Fruit fly (Drosophila melanogaster) whole organism, embryonic: ENCODE measurements around the gene mu2.

ENCODE experiments used
- CG10462 ChIP-seq: fragments of 200-800 bp; sonication (Bioruptor generic); optimal IDR thresholded peaks from 2 replicates; lab custom pipeline; 2016; ENCODE audit warnings: missing biosample characterization, missing genetic modification characterization
- CG11085 ChIP-seq: fragments of 200-800 bp; sonication (Bioruptor generic); IDR thresholded peaks from 2 replicates; pipeline ENCODE4 v1.3.6; 2022; ENCODE audit warnings: missing biosample characterization, missing genetic modification characterization
- CG11398 ChIP-seq: fragments of 200-800 bp; sonication (Bioruptor generic); optimal IDR thresholded peaks from 2 replicates; lab custom pipeline; 2016; ENCODE audit warnings: missing biosample characterization, missing genetic modification characterization
- CG12299 ChIP-seq: fragments of 200-800 bp; sonication (Bioruptor generic); optimal IDR thresholded peaks from 2 replicates; lab custom pipeline; 2018; ENCODE audit warnings: missing biosample characterization, mild to moderate bottlenecking, missing genetic modification characterization
- CG1603 ChIP-seq: fragments of 200-800 bp; sonication (Bioruptor generic); optimal IDR thresholded peaks from 2 replicates; lab custom pipeline; 2019; ENCODE audit warnings: missing biosample characterization, mild to moderate bottlenecking, missing genetic modification characterization, moderate library complexity
- CG17612 ChIP-seq: fragments of 200-800 bp; sonication (Bioruptor generic); IDR thresholded peaks from 2 replicates; pipeline ENCODE4 v1.3.6; 2022; ENCODE audit warnings: missing biosample characterization, missing genetic modification characterization
- CG2202 ChIP-seq: fragments of 200-800 bp; sonication (Bioruptor generic); optimal IDR thresholded peaks from 2 replicates; lab custom pipeline; 2018; ENCODE audit warnings: missing biosample characterization, mild to moderate bottlenecking, missing genetic modification characterization
- CG32532 ChIP-seq: fragments of 200-800 bp; sonication (Bioruptor generic); IDR thresholded peaks from 2 replicates; pipeline ENCODE4 v1.3.6; 2022; ENCODE audit warnings: missing biosample characterization, missing genetic modification characterization
- CG3281 ChIP-seq: fragments of 200-800 bp; sonication (Bioruptor generic); optimal IDR thresholded peaks from 3 replicates; lab custom pipeline; 2017; ENCODE audit warnings: missing biosample characterization, mild to moderate bottlenecking, missing genetic modification characterization
- CG4707 ChIP-seq: fragments of 200-800 bp; sonication (Bioruptor generic); optimal IDR thresholded peaks from 2 replicates; lab custom pipeline; 2018; ENCODE audit warnings: missing biosample characterization, mild to moderate bottlenecking, missing genetic modification characterization, moderate library complexity
- CG7271 ChIP-seq: fragments of 200-800 bp; sonication (Bioruptor generic); optimal IDR thresholded peaks from 2 replicates; lab custom pipeline; 2018; ENCODE audit warnings: missing biosample characterization, mild to moderate bottlenecking, missing genetic modification characterization, moderate library complexity
- CG7556 ChIP-seq: fragments of 200-800 bp; sonication (Bioruptor generic); optimal IDR thresholded peaks from 2 replicates; lab custom pipeline; 2017; ENCODE audit warnings: missing biosample characterization, mild to moderate bottlenecking, missing genetic modification characterization
- CG8281 ChIP-seq: fragments of 200-800 bp; sonication (Bioruptor generic); optimal IDR thresholded peaks from 2 replicates; lab custom pipeline; 2018; ENCODE audit warnings: missing biosample characterization, mild to moderate bottlenecking, missing genetic modification characterization, moderate library complexity
- Camta ChIP-seq: fragments of 200-800 bp; sonication (Bioruptor generic); optimal IDR thresholded peaks from 2 replicates; lab custom pipeline; 2016; ENCODE audit warnings: missing biosample characterization, missing genetic modification characterization
- Dbx ChIP-seq: fragments of 200-800 bp; sonication (Bioruptor generic); IDR thresholded peaks from 3 replicates; pipeline ENCODE4 v1.3.6; 2022; ENCODE audit warnings: missing biosample characterization, missing genetic modification characterization
- Elba2 ChIP-seq: fragments of 200-800 bp; sonication (Bioruptor generic); optimal IDR thresholded peaks from 3 replicates; lab custom pipeline; 2016; ENCODE audit warnings: missing biosample characterization, missing genetic modification characterization
- HLHmδ ChIP-seq: fragments of 200-800 bp; sonication (Bioruptor generic); optimal IDR thresholded peaks from 2 replicates; lab custom pipeline; 2018; ENCODE audit warnings: missing biosample characterization, mild to moderate bottlenecking, missing genetic modification characterization, moderate library complexity
- HmgD ChIP-seq: fragments of 200-800 bp; sonication (Bioruptor generic); optimal IDR thresholded peaks from 3 replicates; lab custom pipeline; 2016; ENCODE audit warnings: missing biosample characterization, missing genetic modification characterization
- Hsf ChIP-seq: fragments of 200-800 bp; sonication (Bioruptor generic); optimal IDR thresholded peaks from 3 replicates; lab custom pipeline; 2016; ENCODE audit warnings: missing biosample characterization, missing genetic modification characterization
- Mrtf ChIP-seq: fragments of 200-800 bp; sonication (Bioruptor generic); IDR thresholded peaks from 3 replicates; pipeline ENCODE4 v1.3.6; 2022; ENCODE audit warnings: missing biosample characterization, missing genetic modification characterization
- NC2α ChIP-seq: fragments of 200-800 bp; sonication (Bioruptor generic); optimal IDR thresholded peaks from 2 replicates; lab custom pipeline; 2016; ENCODE audit warnings: missing biosample characterization, missing genetic modification characterization
- NC2β ChIP-seq: fragments of 200-800 bp; sonication (Bioruptor generic); optimal IDR thresholded peaks from 2 replicates; lab custom pipeline; 2016; ENCODE audit warnings: missing biosample characterization, missing genetic modification characterization
- Nf-YB ChIP-seq: fragments of 200-800 bp; sonication (Bioruptor generic); optimal IDR thresholded peaks from 3 replicates; lab custom pipeline; 2019; ENCODE audit warnings: missing biosample characterization, mild to moderate bottlenecking, missing genetic modification characterization, moderate library complexity
- Rfx ChIP-seq: fragments of 200-800 bp; sonication (Bioruptor generic); IDR thresholded peaks from 2 replicates; pipeline ENCODE4 v1.3.6; 2022; ENCODE audit warnings: missing biosample characterization, missing genetic modification characterization
- Sox102F ChIP-seq: fragments of 200-800 bp; sonication (Bioruptor generic); optimal IDR thresholded peaks from 2 replicates; lab custom pipeline; 2018; ENCODE audit warnings: missing biosample characterization, mild to moderate bottlenecking, missing genetic modification characterization, moderate library complexity
- Stat92E ChIP-seq, 3 experiments: fragments of >200 bp in 2 of 3; fragments of 200-800 bp in 1 of 3; sonication (Bioruptor generic) in 1 of 3; optimal IDR thresholded peaks; 2 replicates each; lab custom pipeline; 2017 to 2019; ENCODE audit warnings: missing biosample characterization in 3 of 3, missing genetic modification characterization in 3 of 3, mild to moderate bottlenecking in 1 of 3, moderate library complexity in 1 of 3
- Tbp ChIP-seq: fragments of >200 bp; optimal IDR thresholded peaks from 2 replicates; lab custom pipeline; 2018; ENCODE audit warnings: missing biosample characterization, missing genetic modification characterization
- cas ChIP-seq: fragments of 200-800 bp; sonication (Bioruptor generic); IDR thresholded peaks from 2 replicates; pipeline ENCODE4 v1.3.6; 2022; ENCODE audit warnings: missing biosample characterization, missing genetic modification characterization
- cg ChIP-seq: fragments of 200-800 bp; sonication (Bioruptor generic); optimal IDR thresholded peaks from 3 replicates; lab custom pipeline; 2019; ENCODE audit warnings: missing biosample characterization, mild to moderate bottlenecking, missing genetic modification characterization, moderate library complexity
- chn ChIP-seq: fragments of 200-800 bp; sonication (Bioruptor generic); optimal IDR thresholded peaks from 2 replicates; lab custom pipeline; 2016; ENCODE audit warnings: missing biosample characterization, missing genetic modification characterization
- crc ChIP-seq: fragments of 200-800 bp; sonication (Bioruptor generic); optimal IDR thresholded peaks from 2 replicates; lab custom pipeline; 2016; ENCODE audit warnings: missing biosample characterization, missing genetic modification characterization
- dati ChIP-seq: fragments of 200-800 bp; sonication (Bioruptor generic); IDR thresholded peaks from 2 replicates; pipeline ENCODE4 v1.3.6; 2022; ENCODE audit warnings: missing biosample characterization, missing genetic modification characterization
- dmrt11E ChIP-seq: fragments of 200-800 bp; sonication (Bioruptor generic); optimal IDR thresholded peaks from 3 replicates; lab custom pipeline; 2018; ENCODE audit warnings: missing biosample characterization, mild to moderate bottlenecking, missing genetic modification characterization, moderate library complexity
- dpn ChIP-seq, 2 experiments: fragments of 200-800 bp; sonication (Bioruptor generic); optimal IDR thresholded peaks; 3 replicates each; lab custom pipeline; 2016; ENCODE audit warnings: missing biosample characterization in 2 of 2, missing genetic modification characterization in 2 of 2
- gcm2 ChIP-seq: fragments of 200-800 bp; sonication (Bioruptor generic); optimal IDR thresholded peaks from 2 replicates; lab custom pipeline; 2016; ENCODE audit warnings: missing biosample characterization, missing genetic modification characterization
- gsb-n ChIP-seq: fragments of 200-800 bp; sonication (Bioruptor generic); optimal IDR thresholded peaks from 3 replicates; lab custom pipeline; 2018; ENCODE audit warnings: missing biosample characterization, mild to moderate bottlenecking, missing genetic modification characterization
- inv ChIP-seq: fragments of 200-800 bp; sonication (Bioruptor generic); IDR thresholded peaks from 2 replicates; pipeline ENCODE4 v1.3.6; 2022; ENCODE audit warnings: missing biosample characterization, missing genetic modification characterization; ENCODE audit not compliant: partially characterized antibody
- lmd ChIP-seq: fragments of 200-800 bp; sonication (Bioruptor generic); IDR thresholded peaks from 2 replicates; pipeline ENCODE4 v1.3.6; 2022; ENCODE audit warnings: missing biosample characterization, missing genetic modification characterization
- nmo ChIP-seq: fragments of 200-800 bp; sonication (Bioruptor generic); optimal IDR thresholded peaks from 2 replicates; lab custom pipeline; 2018; ENCODE audit warnings: missing biosample characterization, mild to moderate bottlenecking, missing genetic modification characterization, moderate library complexity
- pfk ChIP-seq: fragments of 200-800 bp; sonication (Bioruptor generic); optimal IDR thresholded peaks from 2 replicates; lab custom pipeline; 2018; ENCODE audit warnings: missing biosample characterization, mild to moderate bottlenecking, missing genetic modification characterization, moderate library complexity
- prd ChIP-seq, 3 experiments: fragments of >200 bp in 2 of 3; fragments of 200-800 bp in 1 of 3; sonication (Bioruptor generic) in 1 of 3; optimal IDR thresholded peaks in 2 of 3; IDR thresholded peaks in 1 of 3; 2 replicates in 2 of 3; 3 replicates in 1 of 3; pipeline versions ENCODE4 v1.3.6 to Lab custom; 2017 to 2022; ENCODE audit warnings: missing biosample characterization in 1 of 3, missing genetic modification characterization in 1 of 3
- pzg ChIP-seq: fragments of 200-800 bp; sonication (Bioruptor generic); optimal IDR thresholded peaks from 3 replicates; lab custom pipeline; 2018; ENCODE audit warnings: missing biosample characterization, mild to moderate bottlenecking, missing genetic modification characterization, moderate library complexity
- sc ChIP-seq, 3 experiments: fragments of >200 bp in 2 of 3; fragments of 200-800 bp in 1 of 3; sonication (Bioruptor generic) in 1 of 3; optimal IDR thresholded peaks; 2 replicates in 2 of 3; 3 replicates in 1 of 3; lab custom pipeline; 2017; ENCODE audit warnings: mild to moderate bottlenecking in 1 of 3, missing biosample characterization in 1 of 3, missing genetic modification characterization in 1 of 3, missing genetic modification reagents in 1 of 3
- slou ChIP-seq: fragments of 200-800 bp; sonication (Bioruptor generic); optimal IDR thresholded peaks from 3 replicates; lab custom pipeline; 2016; ENCODE audit warnings: missing biosample characterization, missing genetic modification characterization
- ssp ChIP-seq: fragments of 200-800 bp; sonication (Bioruptor generic); IDR thresholded peaks from 2 replicates; pipeline ENCODE4 v1.3.6; 2022; ENCODE audit warnings: missing biosample characterization, missing genetic modification characterization
- stc ChIP-seq: fragments of 200-800 bp; sonication (Bioruptor generic); IDR thresholded peaks from 2 replicates; pipeline ENCODE4 v1.3.6; 2022; ENCODE audit warnings: missing biosample characterization, missing genetic modification characterization
- unc-4 ChIP-seq: fragments of 200-800 bp; sonication (Bioruptor generic); IDR thresholded peaks from 2 replicates; pipeline ENCODE4 v1.3.6; 2022; ENCODE audit warnings: missing biosample characterization, missing genetic modification characterization; ENCODE audit not compliant: partially characterized antibody
- vvl ChIP-seq: fragments of 200-800 bp; sonication (Bioruptor generic); IDR thresholded peaks from 2 replicates; pipeline ENCODE4 v1.3.6; 2022; ENCODE audit warnings: missing biosample characterization, missing genetic modification characterization
- wdn ChIP-seq: fragments of 200-800 bp; sonication (Bioruptor generic); IDR thresholded peaks from 2 replicates; pipeline ENCODE4 v1.3.6; 2022; ENCODE audit warnings: missing biosample characterization, missing genetic modification characterization
- zfh2 ChIP-seq: fragments of 200-800 bp; sonication (Bioruptor generic); optimal IDR thresholded peaks from 2 replicates; lab custom pipeline; 2016; ENCODE audit warnings: missing biosample characterization, missing genetic modification characterization

Gene mu2

dm6 chr3L:1962964-1963363 lies 15.7 kb upstream of the mu2 start, which contains the start of gene SCOT (continued):
- TF ChIP-seq Nf-YB (GFP tag; lab: Kevin White, UChicago) (no peak), Mrtf (GFP tag; lab: Robert Waterston, UW) (peak; percentile 66; the same call in 1 of the 3 replicates), dpn (GFP tag; optimal IDR thresholded peaks at IDR 0.05; lab: Kevin White, UChicago) (peak; percentile 60 to 76), pzg (GFP tag; lab: Kevin White, UChicago) (no peak), CG8281 (tag; lab: Kevin White, UChicago) (no peak), gcm2 (GFP tag; lab: Kevin White, UChicago) (peak; percentile 7), inv (GFP tag; lab: Robert Waterston, UW) (no peak), vvl (GFP tag; lab: Robert Waterston, UW) (peak; percentile 91), NC2β (peak; percentile 58), CG17612 (GFP tag; lab: Robert Waterston, UW) (0 out of 2 replicates have a peak, but pooled peaks have one; percentile 45), nmo (peak; percentile 76), CG1603 (tag; lab: Kevin White, UChicago) (no peak), CG4707 (GFP tag; lab: Kevin White, UChicago) (peak; percentile 39), unc-4 (GFP tag; lab: Robert Waterston, UW) (no peak), prd (optimal IDR thresholded peaks at IDR 0.05; lab: Kevin White, UChicago) (no peak), prd (GFP tag; IDR thresholded peaks at IDR 0.05; lab: Robert Waterston, UW) (peak; percentile 80), cg (GFP tag; lab: Kevin White, UChicago) (no peak), sc (optimal IDR thresholded peaks at IDR 0.05; lab: Kevin White, UChicago) (no peak), sc (GFP tag; optimal IDR thresholded peaks at IDR 0.05; lab: Kevin White, UChicago) (no peak), HLHmδ (GFP tag; lab: Kevin White, UChicago) (no peak), pfk (GFP tag; lab: Kevin White, UChicago) (no peak), CG7271 (tag; lab: Kevin White, UChicago) (no peak), zfh2 (GFP tag; lab: Kevin White, UChicago) (peak; percentile 18), NC2α (no peak), Dbx (GFP tag; lab: Robert Waterston, UW) (peak; percentile 13; the same call in 1 of the 3 replicates), Elba2 (GFP tag; lab: Kevin White, UChicago) (peak; percentile 25), stc (GFP tag; lab: Robert Waterston, UW) (peak; percentile 72), Hsf (GFP tag; lab: Kevin White, UChicago) (peak; percentile 74), ssp (peak; percentile 66), crc (GFP tag; lab: Kevin White, UChicago) (peak; percentile 15), gsb-n (no peak), Camta (GFP tag; lab: Kevin White, UChicago) (peak; percentile 76), CG12299 (tag; lab: Kevin White, UChicago) (no peak), lmd (peak; percentile 82), CG7556 (GFP tag; lab: Kevin White, UChicago) (no peak), CG3281 (GFP tag; lab: Kevin White, UChicago) (no peak), dmrt11E (tag; lab: Kevin White, UChicago) (no peak), CG11398 (peak; percentile 73), slou (no peak), chn (GFP tag; lab: Kevin White, UChicago) (peak; percentile 28), CG2202 (no peak), Rfx (peak; percentile 74), dati (GFP tag; lab: Robert Waterston, UW) (peak; percentile 58), wdn (0 out of 2 replicates have a peak, but pooled peaks have one; percentile 16), Stat92E (GFP tag; optimal IDR thresholded peaks at IDR 0.05; lab: Kevin White, UChicago) (no peak), cas (GFP tag; lab: Robert Waterston, UW) (no peak), Sox102F (GFP tag; lab: Kevin White, UChicago) (peak; percentile 85), CG32532 (GFP tag; lab: Robert Waterston, UW) (peak; percentile 72), CG11085 (no peak), Tbp (GFP tag; lab: Kevin White, UChicago) (no peak), HmgD (GFP tag; lab: Kevin White, UChicago) (peak; percentile 35), CG10462 (GFP tag; lab: Kevin White, UChicago) (no peak)
